Fruit fly (Drosophila melanogaster) whole organism, adult: ENCODE data around the gene gNacalpha.

Experiments
- CG11617 ChIP-seq: fragments of 200-800 bp; sonication (Bioruptor generic); optimal IDR thresholded peaks from 2 replicates; lab custom pipeline; 2017; ENCODE audit warnings: mild to moderate bottlenecking, missing biosample characterization, missing genetic modification reagents, missing genetic modification characterization
- CG1620 ChIP-seq: fragments of 200-800 bp; sonication (Bioruptor generic); optimal IDR thresholded peaks from 2 replicates; lab custom pipeline; 2016; ENCODE audit warnings: missing biosample characterization, missing genetic modification characterization
- Mnt ChIP-seq: fragments of 200-800 bp; sonication (Bioruptor generic); optimal IDR thresholded peaks from 2 replicates; lab custom pipeline; 2016; ENCODE audit warnings: missing biosample characterization, mild to moderate bottlenecking, missing genetic modification characterization
- ovo ChIP-seq: fragments of 200-800 bp; sonication (Bioruptor generic); optimal IDR thresholded peaks from 2 replicates; lab custom pipeline; 2016; ENCODE audit warnings: missing biosample characterization, missing genetic modification characterization
- pad ChIP-seq: fragments of 200-800 bp; sonication (Bioruptor generic); optimal IDR thresholded peaks from 3 replicates; lab custom pipeline; 2017; ENCODE audit warnings: missing biosample characterization, missing genetic modification characterization, mild to moderate bottlenecking, moderate library complexity, missing genetic modification reagents
- tj ChIP-seq: fragments of 200-800 bp; sonication (Bioruptor generic); optimal IDR thresholded peaks from 3 replicates; lab custom pipeline; 2017; ENCODE audit warnings: missing biosample characterization, mild to moderate bottlenecking, missing genetic modification characterization, moderate library complexity

dm6 chr2L:1043195-1043990 lies 6.3 kb downstream of the gNacalpha start:
- no peak for TF ChIP-seq Mnt
- TF ChIP-seq tj (GFP tag; lab: Kevin White, UChicago), result no peak
- TF ChIP-seq CG11617 (GFP tag; lab: Kevin White, UChicago), result no peak
- TF ChIP-seq CG1620, result no peak
- peak; percentile 91 for TF ChIP-seq pad (GFP tag; lab: Kevin White, UChicago)
- no peak for TF ChIP-seq ovo (GFP tag; lab: Kevin White, UChicago)
